Worm (Caenorhabditis elegans): ENCODE measurements around the gene F21G4.1.

Gene F21G4.1

DNA sequence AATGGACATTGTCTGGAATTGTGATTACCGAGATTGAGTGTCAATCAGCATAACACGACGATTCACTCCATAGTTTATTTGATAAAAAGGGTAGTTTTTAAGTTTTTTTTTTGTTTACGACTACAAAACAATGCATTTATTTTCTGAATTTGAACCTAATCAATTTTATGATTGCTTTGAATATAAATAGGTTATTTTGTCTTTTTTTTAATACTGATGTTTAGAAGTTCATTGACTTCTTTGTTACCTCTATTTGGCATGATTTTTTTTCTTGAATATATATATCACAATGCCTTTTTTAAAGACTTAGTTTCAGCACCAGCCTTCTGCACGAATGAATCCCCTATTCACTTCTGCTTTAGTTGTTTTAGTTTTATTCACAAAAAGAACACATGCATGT, 22.6 kb downstream of the F21G4.1 start, which contains the start of gene R07B1.13:
R07B1.13 (plus strand) TSS at position 301 of the 400 bp plus-strand sequence.
- TF ChIP-seq unc-62 (GFP tag; optimal IDR thresholded peaks at IDR 0.05) (no peak), skn-1 (tag; optimal IDR thresholded peaks at IDR 0.05) (no peak), lin-39 (tag; optimal IDR thresholded peaks at IDR 0.05) (no peak), sma-9 (GFP tag; optimal IDR thresholded peaks at IDR 0.05) (no peak), sma-9 (tag; optimal IDR thresholded peaks at IDR 0.05) (no peak), sem-4 (tag; optimal IDR thresholded peaks at IDR 0.05) (no peak), nhr-25 (tag; optimal IDR thresholded peaks at IDR 0.05) (no peak), nhr-6 (tag; optimal IDR thresholded peaks at IDR 0.05) (no peak), dmd-4 (tag; optimal IDR thresholded peaks at IDR 0.05) (no peak), alr-1 (tag; optimal IDR thresholded peaks at IDR 0.05) (no peak), lsy-2 (tag; optimal IDR thresholded peaks at IDR 0.05) (no peak), ZK546.5 (tag; optimal IDR thresholded peaks at IDR 0.05) (no peak), nhr-23 (tag; optimal IDR thresholded peaks at IDR 0.05) (no peak)

DNA sequence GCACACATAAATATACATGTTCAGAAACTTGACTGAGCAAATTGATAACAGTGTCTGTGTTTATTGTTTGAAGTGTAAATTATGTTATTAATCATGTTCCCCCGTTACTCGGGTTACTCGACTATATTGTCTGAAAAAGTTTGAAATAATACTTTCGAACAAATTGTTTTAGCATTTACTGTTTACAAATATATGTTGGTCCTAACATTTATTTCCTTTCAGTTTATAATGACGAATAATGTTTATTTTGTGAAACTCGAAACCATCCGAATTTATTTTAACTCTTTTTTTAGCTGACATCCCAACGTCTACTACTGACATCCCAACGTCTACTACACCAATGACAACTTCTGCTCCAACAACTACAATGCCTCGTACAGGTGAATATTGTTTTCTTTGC, 23.3 kb downstream of the F21G4.1 start, which contains the start of gene R07B1.7:
R07B1.7 (plus strand) TSS at position 301 of the 400 bp plus-strand sequence.
- TF ChIP-seq R02D3.7 (tag; optimal IDR thresholded peaks at IDR 0.05) (no peak), mab-5 (tag; optimal IDR thresholded peaks at IDR 0.05) (no peak)

DNA sequence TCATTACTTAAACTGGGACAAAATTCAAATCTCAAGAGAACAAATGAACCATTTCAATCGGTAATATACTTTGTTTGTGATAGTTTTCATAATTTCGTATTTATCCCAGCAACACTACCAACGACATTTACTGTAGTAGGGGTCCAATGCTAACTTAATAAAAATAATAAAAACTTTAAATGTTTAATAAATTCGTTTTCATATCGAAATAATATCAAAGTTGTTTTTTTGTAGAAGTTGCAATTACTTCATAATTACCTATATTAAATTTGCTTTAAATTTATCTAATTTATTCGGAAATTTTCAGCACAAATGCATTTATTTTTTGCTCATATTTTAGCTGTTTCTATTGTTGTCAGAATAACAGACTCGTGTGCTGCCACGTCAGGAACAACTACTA, 25.8 kb downstream of the F21G4.1 start, which contains the start of gene R07B1.6:
R07B1.6 (plus strand) TSS at position 301 of the 400 bp plus-strand sequence.
- TF ChIP-seq fos-1 (tag; optimal IDR thresholded peaks at IDR 0.05) (no peak), nhr-6 (tag; optimal IDR thresholded peaks at IDR 0.05) (no peak), C34F6.9 (tag; optimal IDR thresholded peaks at IDR 0.05) (no peak), alr-1 (tag; optimal IDR thresholded peaks at IDR 0.05) (no peak), F13H6.1 (tag; optimal IDR thresholded peaks at IDR 0.05) (no peak), nhr-11 (tag; optimal IDR thresholded peaks at IDR 0.05) (no peak), blmp-1 (tag; optimal IDR thresholded peaks at IDR 0.05; ENCODE audit: insufficient read depth) (no peak), nhr-21 (tag; optimal IDR thresholded peaks at IDR 0.05) (no peak)

DNA sequence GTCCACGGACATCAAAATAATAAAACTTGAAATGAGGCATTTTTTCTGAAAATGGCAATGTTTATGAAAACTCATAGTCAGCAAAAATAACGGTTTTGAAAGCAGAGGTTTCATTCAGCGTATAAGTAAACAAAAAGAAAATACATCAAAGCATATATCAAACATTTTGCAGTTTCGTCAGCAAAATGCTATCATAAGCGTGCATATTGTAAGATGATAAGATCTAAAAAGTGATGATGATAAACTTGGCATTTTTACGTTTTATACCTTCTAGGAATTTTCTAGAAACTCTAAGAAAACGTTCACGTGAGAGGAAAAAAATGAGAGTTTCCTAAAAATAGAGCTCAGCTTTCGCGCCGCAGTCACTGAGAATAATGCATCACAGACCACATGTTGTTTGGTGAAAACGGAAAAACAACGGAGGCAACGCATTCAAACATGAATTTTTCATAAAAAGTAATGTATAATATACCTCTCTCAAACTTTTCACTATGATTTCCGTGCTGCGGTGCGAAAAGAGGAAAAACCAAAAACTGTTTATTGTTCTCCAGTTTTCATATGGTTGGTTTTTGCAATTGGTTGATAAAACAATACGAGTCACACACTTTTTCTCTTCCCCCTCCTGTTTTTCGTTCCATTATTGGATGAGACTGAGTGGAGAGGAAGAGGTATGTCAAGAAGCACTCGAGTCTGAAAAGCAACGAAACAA, 29.1 kb downstream of the F21G4.1 start, which contains the start of the genes gst-36 and R07B1.5:
gst-36 (minus strand) TSS at position 45 of the 709 bp plus-strand sequence.
R07B1.5 (plus strand) TSS at position 665 of the 709 bp plus-strand sequence.
- TF ChIP-seq unc-55 (GFP tag; optimal IDR thresholded peaks at IDR 0.05) (no peak), unc-62 (GFP tag; optimal IDR thresholded peaks at IDR 0.05) (no peak), sem-4 (tag; optimal IDR thresholded peaks at IDR 0.05) (no peak), crh-2 (tag; optimal IDR thresholded peaks at IDR 0.05) (peak; percentile 33), nhr-6 (tag; optimal IDR thresholded peaks at IDR 0.05) (no peak), nhr-11 (tag; optimal IDR thresholded peaks at IDR 0.05) (no peak), Y55F3AM.14 (GFP tag; optimal IDR thresholded peaks at IDR 0.05) (no peak), elt-3 (tag; optimal IDR thresholded peaks at IDR 0.05) (no peak), C34F6.9 (tag; optimal IDR thresholded peaks at IDR 0.05) (no peak), skn-1 (tag; optimal IDR thresholded peaks at IDR 0.05) (peak; percentile 39), lin-11 (tag; optimal IDR thresholded peaks at IDR 0.05) (no peak), nhr-77 (tag; optimal IDR thresholded peaks at IDR 0.05) (no peak), aly-2 (tag; optimal IDR thresholded peaks at IDR 0.05) (no peak), fos-1 (tag; optimal IDR thresholded peaks at IDR 0.05) (peak; percentile 64), ceh-82 (tag; optimal IDR thresholded peaks at IDR 0.05) (no peak)

DNA sequence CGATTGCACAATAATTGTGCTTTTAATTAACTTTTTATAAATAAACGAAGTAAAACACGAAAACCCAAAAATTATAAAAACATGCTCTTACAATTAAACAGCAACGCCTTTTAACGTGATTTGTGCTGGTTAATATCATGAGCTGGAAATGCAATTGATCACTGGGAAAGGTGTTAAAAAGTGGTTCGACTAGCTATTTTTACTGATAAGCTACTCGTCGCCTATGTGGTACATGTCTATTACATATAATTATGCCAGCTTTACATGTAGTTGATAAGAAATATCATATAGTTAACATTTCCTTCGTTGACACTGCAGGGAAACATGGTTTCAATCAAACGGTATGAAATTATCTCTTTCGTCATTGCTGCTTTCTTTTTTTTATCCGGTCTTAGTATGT, 34.1 kb downstream of the F21G4.1 start, which contains the start of gene scav-5:
scav-5 (plus strand) TSS at position 297 of the 400 bp plus-strand sequence.
- peak; percentile 5 for TF ChIP-seq sma-3 (GFP tag; optimal IDR thresholded peaks at IDR 0.05)
- TF ChIP-seq crh-2 (tag; optimal IDR thresholded peaks at IDR 0.05): peak; percentile 57
- no peak for TF ChIP-seq nhr-6 (tag; optimal IDR thresholded peaks at IDR 0.05)
- TF ChIP-seq fos-1 (tag; optimal IDR thresholded peaks at IDR 0.05): peak; percentile 91
- TF ChIP-seq lin-13 (GFP tag; optimal IDR thresholded peaks at IDR 0.05): no peak
- TF ChIP-seq gmeb-1 (tag; optimal IDR thresholded peaks at IDR 0.05): peak; percentile 1
- peak; percentile 66 for TF ChIP-seq skn-1 (tag; optimal IDR thresholded peaks at IDR 0.05)
- peak; percentile 13 for TF ChIP-seq sma-9 (GFP tag; optimal IDR thresholded peaks at IDR 0.05)
- TF ChIP-seq sma-9 (tag; optimal IDR thresholded peaks at IDR 0.05): no peak
- no peak for TF ChIP-seq ztf-1 (GFP tag; conservative IDR thresholded peaks at IDR 0.05)
